Fruit fly (Drosophila melanogaster) whole organism: ENCODE measurements around the gene Spt3.

Experiments
- Dll ChIP-seq: fragments of >200 bp; optimal IDR thresholded peaks from 2 replicates; lab custom pipeline; 2017
- psq ChIP-seq: fragments of >200 bp; optimal IDR thresholded peaks from 2 replicates; lab custom pipeline; 2017

- TF ChIP-seq Dll (no peak), psq (no peak)
These were observed 17.9 kb upstream of the Spt3 start, which contains the start of gene Ect3 for dm6 chr3R:11999074-11999473.
